Worm (Caenorhabditis elegans) whole organism, early embryonic: ENCODE data around the gene str-114.

Experiments
- ama-1 ChIP-seq: fragments of 150-350 bp; optimal IDR thresholded peaks from 2 replicates; lab custom pipeline; 2014
- ceh-13 ChIP-seq: fragments of 200-800 bp; sonication (Bioruptor generic); optimal IDR thresholded peaks from 2 replicates; lab custom pipeline; 2018; ENCODE audit warnings: mild to moderate bottlenecking, missing genetic modification characterization, missing compliant biosample characterization
- ceh-36 ChIP-seq: sonication (generic microtip); optimal IDR thresholded peaks from 2 replicates; lab custom pipeline; 2016; ENCODE audit warnings: missing genetic modification characterization, inconsistent platforms, missing compliant biosample characterization
- ets-7 ChIP-seq: sonication (generic microtip); optimal IDR thresholded peaks from 2 replicates; lab custom pipeline; 2016; ENCODE audit warnings: missing genotype, missing genetic modification characterization, missing compliant biosample characterization
- sea-1 ChIP-seq: fragments of 200-800 bp; sonication (Bioruptor generic); conservative IDR thresholded peaks from 2 replicates; pipeline ENCODE4 v1.3.6; 2022; ENCODE audit warnings: missing genetic modification characterization, missing compliant biosample characterization

DNA sequence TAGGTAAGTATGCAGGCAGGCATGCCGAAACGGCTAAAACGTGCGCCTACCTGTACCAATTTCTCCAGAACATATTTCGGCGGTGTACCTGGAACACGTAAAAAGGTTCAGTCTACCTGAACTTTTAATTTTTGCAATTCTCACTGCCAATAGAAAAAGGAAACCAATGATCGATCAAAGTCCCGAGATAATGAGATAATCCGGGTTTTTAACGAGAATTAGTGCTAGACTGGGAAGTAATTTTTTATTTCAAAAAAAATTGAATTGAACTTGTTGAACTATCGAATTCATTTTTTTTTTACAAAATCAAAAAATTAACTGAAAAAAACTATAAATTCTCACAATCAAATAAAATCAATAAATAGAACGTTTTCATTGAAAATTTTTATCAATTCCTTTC lies 49.0 kb upstream of the str-114 start, which contains the start of gene T22F3.7:
- TF ChIP-seq ceh-13 (GFP tag; lab: Kevin White, UChicago) (no peak), sea-1 (GFP tag; lab: Robert Waterston, UW) (no peak), ama-1 (lab: Kevin White, UChicago) (no peak), ets-7 (no peak), ceh-36 (tag; lab: Kevin White, UChicago) (no peak)
